Worm (Caenorhabditis elegans): ENCODE measurements around the gene R05D8.7.

- TF ChIP-seq ZK546.5 (tag; optimal IDR thresholded peaks at IDR 0.05) (no peak), nhr-77 (tag; optimal IDR thresholded peaks at IDR 0.05) (no peak), snpc-4 (tag; optimal IDR thresholded peaks at IDR 0.05) (no peak), unc-62 (GFP tag; optimal IDR thresholded peaks at IDR 0.05) (no peak), sea-2 (GFP tag; optimal IDR thresholded peaks at IDR 0.05) (no peak), ama-1 (optimal IDR thresholded peaks at IDR 0.05) (no peak), egl-27 (tag; optimal IDR thresholded peaks at IDR 0.05) (no peak), eor-1 (tag; optimal IDR thresholded peaks at IDR 0.05) (no peak), ztf-4 (tag; optimal IDR thresholded peaks at IDR 0.05) (no peak)
Measured at ce11 chrV:2809443-2809842, 46.4 kb upstream of the R05D8.7 start.
